Worm (Caenorhabditis elegans) whole organism, L3 larva: ENCODE results near the gene W02A2.12.

Experiments used
- aly-2 ChIP-seq: fragments of 150-350 bp; optimal IDR thresholded peaks from 2 replicates; lab custom pipeline; 2014; ENCODE audit warnings: missing biosample characterization, missing genetic modification characterization
- ceh-82 ChIP-seq: fragments of 150-350 bp; optimal IDR thresholded peaks from 2 replicates; lab custom pipeline; 2014; ENCODE audit warnings: missing biosample characterization, missing genetic modification characterization
- lin-39 ChIP-seq: fragments of 150-350 bp; optimal IDR thresholded peaks from 2 replicates; lab custom pipeline; 2018; ENCODE audit warnings: missing biosample characterization, missing genetic modification reagents, missing genetic modification characterization
- mdl-1 ChIP-seq: fragments of 150-350 bp; optimal IDR thresholded peaks from 2 replicates; lab custom pipeline; 2014; ENCODE audit warnings: missing biosample characterization, missing genetic modification characterization
- unc-62 ChIP-seq: fragments of 150-350 bp; sonication (generic microtip); optimal IDR thresholded peaks from 4 replicates; lab custom pipeline; 2014; ENCODE audit warnings: missing biosample characterization, missing genetic modification reagents, missing genetic modification characterization
- zag-1 ChIP-seq: fragments of 150-350 bp; optimal IDR thresholded peaks from 2 replicates; lab custom pipeline; 2014; ENCODE audit warnings: missing biosample characterization, missing genetic modification characterization
- ztf-11 ChIP-seq: fragments of 150-350 bp; optimal IDR thresholded peaks from 2 replicates; lab custom pipeline; 2014; ENCODE audit warnings: missing biosample characterization, missing genetic modification characterization

- TF ChIP-seq unc-62 (GFP tag; lab: Kevin White, UChicago), result no peak
- no peak for TF ChIP-seq aly-2 (tag; lab: Kevin White, UChicago)
- no peak for TF ChIP-seq mdl-1 (tag; lab: Kevin White, UChicago)
- TF ChIP-seq ceh-82 (tag; lab: Kevin White, UChicago), result no peak
- TF ChIP-seq lin-39 (tag; lab: Kevin White, UChicago), result no peak
- TF ChIP-seq ztf-11 (tag; lab: Kevin White, UChicago), result no peak
- TF ChIP-seq zag-1 (tag; lab: Kevin White, UChicago), result no peak
Measured at ce11 chrIV:13330547-13330946, 18.1 kb downstream of the W02A2.12 start.
